Worm (Caenorhabditis elegans): ENCODE measurements around the gene tbb-4.

ce11 chrX:9465722-9466132 is 29.0 kb upstream of the tbb-4 start:
- TF ChIP-seq lin-39 (tag; optimal IDR thresholded peaks at IDR 0.05) (peak; percentile 99), R02D3.7 (tag; optimal IDR thresholded peaks at IDR 0.05) (peak; percentile 82), nhr-11 (tag; optimal IDR thresholded peaks at IDR 0.05) (peak; percentile 85), fos-1 (tag; optimal IDR thresholded peaks at IDR 0.05) (peak; percentile 100), nhr-12 (tag; optimal IDR thresholded peaks at IDR 0.05) (peak; percentile 82), dmd-4 (tag; optimal IDR thresholded peaks at IDR 0.05) (peak; percentile 86), ama-1 (optimal IDR thresholded peaks at IDR 0.05) (no peak), nhr-129 (tag; optimal IDR thresholded peaks at IDR 0.05) (peak; percentile 100), mdl-1 (tag; optimal IDR thresholded peaks at IDR 0.05) (peak; percentile 88 to 95), nhr-77 (tag; optimal IDR thresholded peaks at IDR 0.05) (peak; percentile 100), mbf-1 (tag; optimal IDR thresholded peaks at IDR 0.05) (peak; percentile 79)
